Worm (Caenorhabditis elegans) whole organism, L4 larva: ENCODE data around the gene pro-1.
A peak's percentile ranks its signal among the peaks of the same experiment; 100 is the strongest.

Experiments used
- F10B5.3 ChIP-seq: sonication (generic microtip); optimal IDR thresholded peaks from 2 replicates; lab custom pipeline; 2016; ENCODE audit warnings: mild to moderate bottlenecking, missing genetic modification characterization, missing compliant biosample characterization
- F26F4.8 ChIP-seq: fragments of 200-800 bp; sonication (Bioruptor generic); conservative IDR thresholded peaks from 2 replicates; pipeline ENCODE4 v1.3.6; 2022; ENCODE audit warnings: missing genetic modification characterization, missing compliant biosample characterization
- F37D6.2 ChIP-seq: sonication (generic microtip); optimal IDR thresholded peaks from 2 replicates; lab custom pipeline; 2016; ENCODE audit warnings: mild to moderate bottlenecking, missing genetic modification characterization, missing compliant biosample characterization
- F49E8.2 ChIP-seq: sonication (generic microtip); optimal IDR thresholded peaks from 2 replicates; lab custom pipeline; 2016; ENCODE audit warnings: missing compliant biosample characterization, mild to moderate bottlenecking, missing genetic modification characterization, borderline replicate concordance
- T20F7.1 ChIP-seq: fragments of 200-800 bp; sonication (Bioruptor generic); optimal IDR thresholded peaks from 2 replicates; lab custom pipeline; 2018; ENCODE audit warnings: mild to moderate bottlenecking, missing genetic modification characterization, missing compliant biosample characterization
- Y48G9A.11 ChIP-seq: fragments of 200-800 bp; sonication (Bioruptor generic); IDR thresholded peaks from 2 replicates; pipeline ENCODE4 v1.3.6; 2022; ENCODE audit warnings: missing genetic modification reagents, missing genetic modification characterization, missing compliant biosample characterization
- aha-1 ChIP-seq: fragments of 150-350 bp; peaks from one replicate; lab custom pipeline; 2014; ENCODE audit warnings: missing biosample characterization, missing genetic modification characterization
- ama-1 ChIP-seq: fragments of 150-350 bp; optimal IDR thresholded peaks from 2 replicates; lab custom pipeline; 2014; ENCODE audit warnings: inconsistent platforms, mixed read lengths
- ceh-32 ChIP-seq: sonication (generic microtip); optimal IDR thresholded peaks from 2 replicates; lab custom pipeline; 2016; ENCODE audit warnings: mild to moderate bottlenecking, missing genetic modification characterization, missing compliant biosample characterization; ENCODE audit not compliant: poor library complexity
- ceh-82 ChIP-seq: sonication (generic microtip); optimal IDR thresholded peaks from 2 replicates; lab custom pipeline; 2017; ENCODE audit warnings: missing biosample characterization, missing genetic modification characterization
- cey-2 ChIP-seq: sonication (generic microtip); optimal IDR thresholded peaks from 3 replicates; lab custom pipeline; 2017; ENCODE audit warnings: missing genetic modification characterization, mild to moderate bottlenecking, missing compliant biosample characterization, antibody characterized with exemption, borderline replicate concordance; ENCODE audit not compliant: insufficient read depth
- daf-16 ChIP-seq, 3 experiments: sonication (generic microtip); optimal IDR thresholded peaks; 2 replicates each; lab custom pipeline; 2016 to 2017; ENCODE audit warnings: missing genetic modification characterization in 3 of 3, missing genetic modification reagents in 3 of 3, mild to moderate bottlenecking in 2 of 3, missing compliant biosample characterization in 2 of 3, missing biosample characterization in 1 of 3, moderate library complexity in 1 of 3
- daf-19 ChIP-seq: fragments of 200-800 bp; sonication (Bioruptor generic); conservative IDR thresholded peaks from 2 replicates; pipeline ENCODE4 v1.3.6; 2022; ENCODE audit warnings: missing genetic modification characterization, missing compliant biosample characterization
- dmd-6 ChIP-seq: fragments of 200-800 bp; sonication (Bioruptor generic); IDR thresholded peaks from 2 replicates; pipeline ENCODE4 v1.3.6; 2022; ENCODE audit warnings: missing genetic modification reagents, missing genetic modification characterization, missing compliant biosample characterization
- dmd-9 ChIP-seq: fragments of 200-800 bp; sonication (Bioruptor generic); IDR thresholded peaks from 2 replicates; pipeline ENCODE4 v1.3.6; 2022; ENCODE audit warnings: missing genetic modification reagents, missing genetic modification characterization, missing compliant biosample characterization
- dve-1 ChIP-seq: sonication (generic microtip); optimal IDR thresholded peaks from 2 replicates; lab custom pipeline; 2017; ENCODE audit warnings: antibody characterized with exemption, mild to moderate bottlenecking, missing genetic modification characterization, missing compliant biosample characterization; ENCODE audit not compliant: insufficient read depth
- egl-27 ChIP-seq: sonication (generic microtip); optimal IDR thresholded peaks from 3 replicates; lab custom pipeline; 2017; ENCODE audit warnings: missing biosample characterization, missing genetic modification reagents, missing genetic modification characterization
- egl-43 ChIP-seq: fragments of 200-800 bp; sonication (Bioruptor generic); IDR thresholded peaks from 2 replicates; pipeline ENCODE4 v1.3.6; 2022; ENCODE audit warnings: missing genetic modification reagents, missing genetic modification characterization, missing compliant biosample characterization
- fos-1 ChIP-seq: fragments of 150-350 bp; optimal IDR thresholded peaks from 2 replicates; lab custom pipeline; 2014; ENCODE audit warnings: missing biosample characterization, missing genetic modification characterization
- hlh-11 ChIP-seq: fragments of 200-800 bp; sonication (Bioruptor generic); optimal IDR thresholded peaks from 2 replicates; lab custom pipeline; 2018; ENCODE audit warnings: mild to moderate bottlenecking, missing genetic modification characterization, missing compliant biosample characterization
- hlh-30 ChIP-seq: sonication (generic microtip); optimal IDR thresholded peaks from 2 replicates; lab custom pipeline; 2017; ENCODE audit warnings: antibody characterized with exemption, mild to moderate bottlenecking, missing genetic modification characterization, missing compliant biosample characterization; ENCODE audit not compliant: insufficient read depth
- lin-15B ChIP-seq: fragments of 150-350 bp; sonication (generic microtip); optimal IDR thresholded peaks from 3 replicates; lab custom pipeline; 2014; ENCODE audit warnings: missing biosample characterization, missing genetic modification characterization
- lsy-2 ChIP-seq, 2 experiments: fragments of 150-350 bp in 1 of 2; sonication (generic microtip) in 1 of 2; optimal IDR thresholded peaks; 2 replicates each; lab custom pipeline; 2014 to 2017; ENCODE audit warnings: missing biosample characterization in 2 of 2, missing genetic modification characterization in 2 of 2
- madf-5 ChIP-seq, 2 experiments: fragments of 200-800 bp; sonication (Bioruptor generic); IDR thresholded peaks; 2 replicates each; pipeline ENCODE4 v1.3.6; 2022; ENCODE audit warnings: missing compliant biosample characterization in 2 of 2, missing genetic modification characterization in 2 of 2
- mdl-1 ChIP-seq, 2 experiments: fragments of 150-350 bp in 1 of 2; sonication (generic microtip) in 1 of 2; optimal IDR thresholded peaks; 2 replicates each; lab custom pipeline; 2014 to 2017; ENCODE audit warnings: missing biosample characterization in 2 of 2, missing genetic modification characterization in 2 of 2
- mes-2 ChIP-seq: sonication (generic microtip); optimal IDR thresholded peaks from 2 replicates; lab custom pipeline; 2016; ENCODE audit warnings: missing genotype, mild to moderate bottlenecking, missing genetic modification characterization, missing compliant biosample characterization; ENCODE audit not compliant: poor library complexity, severe bottlenecking
- nhr-10 ChIP-seq: fragments of 150-350 bp; optimal IDR thresholded peaks from 2 replicates; lab custom pipeline; 2014; ENCODE audit warnings: missing biosample characterization, missing genetic modification characterization
- nhr-111 ChIP-seq: fragments of 200-800 bp; sonication (Bioruptor generic); optimal IDR thresholded peaks from 2 replicates; lab custom pipeline; 2018; ENCODE audit warnings: mild to moderate bottlenecking, missing genetic modification characterization, missing compliant biosample characterization
- nhr-25 ChIP-seq: sonication (generic microtip); optimal IDR thresholded peaks from 2 replicates; lab custom pipeline; 2017; ENCODE audit warnings: missing genetic modification characterization, mild to moderate bottlenecking, missing compliant biosample characterization, antibody characterized with exemption, moderate library complexity, borderline replicate concordance; ENCODE audit not compliant: insufficient read depth
- nhr-41 ChIP-seq: fragments of 200-800 bp; sonication (Bioruptor generic); IDR thresholded peaks from 2 replicates; pipeline ENCODE4 v1.3.6; 2022; ENCODE audit warnings: missing genetic modification reagents, missing genetic modification characterization, missing compliant biosample characterization
- nhr-48 ChIP-seq: sonication (generic microtip); optimal IDR thresholded peaks from 2 replicates; lab custom pipeline; 2016; ENCODE audit warnings: mild to moderate bottlenecking, missing genetic modification characterization, missing compliant biosample characterization
- nhr-6 ChIP-seq: fragments of 150-350 bp; optimal IDR thresholded peaks from 2 replicates; lab custom pipeline; 2014; ENCODE audit warnings: missing biosample characterization, missing genetic modification characterization
- pha-4 ChIP-seq, 2 experiments: fragments of 150-350 bp in 1 of 2; fragments of 200-800 bp in 1 of 2; sonication (Bioruptor generic) in 1 of 2; IDR thresholded peaks in 1 of 2; optimal IDR thresholded peaks in 1 of 2; 2 replicates each; pipeline versions ENCODE4 v1.3.6 to Lab custom; 2014 to 2022; ENCODE audit warnings: missing genetic modification characterization in 2 of 2, missing genetic modification reagents in 2 of 2, missing biosample characterization in 1 of 2, missing compliant biosample characterization in 1 of 2
- pqm-1 ChIP-seq: sonication (generic microtip); optimal IDR thresholded peaks from 2 replicates; lab custom pipeline; 2017; ENCODE audit warnings: missing biosample characterization, missing genetic modification characterization
- saeg-2 ChIP-seq: fragments of 200-800 bp; sonication (Bioruptor generic); IDR thresholded peaks from 2 replicates; pipeline ENCODE4 v1.3.6; 2022; ENCODE audit warnings: missing genetic modification reagents, missing genetic modification characterization, missing compliant biosample characterization
- set-16 ChIP-seq: fragments of 200-800 bp; sonication (Bioruptor generic); IDR thresholded peaks from 2 replicates; pipeline ENCODE4 v1.3.6; 2022; ENCODE audit warnings: missing genetic modification reagents, missing genetic modification characterization, missing compliant biosample characterization
- spr-1 ChIP-seq: sonication (generic microtip); optimal IDR thresholded peaks from 2 replicates; lab custom pipeline; 2016; ENCODE audit warnings: mild to moderate bottlenecking, missing genetic modification characterization, missing compliant biosample characterization
- spr-3 ChIP-seq: fragments of 200-800 bp; sonication (Bioruptor generic); optimal IDR thresholded peaks from 2 replicates; lab custom pipeline; 2018; ENCODE audit warnings: mild to moderate bottlenecking, missing genetic modification characterization, missing compliant biosample characterization
- tag-97 ChIP-seq: fragments of 200-800 bp; sonication (Bioruptor generic); IDR thresholded peaks from 2 replicates; pipeline ENCODE4 v1.3.6; 2022; ENCODE audit warnings: missing genetic modification characterization, missing compliant biosample characterization
- tra-1 ChIP-seq: fragments of 200-800 bp; sonication (Bioruptor generic); IDR thresholded peaks from 2 replicates; pipeline ENCODE4 v1.3.6; 2022; ENCODE audit warnings: missing genetic modification reagents, missing genetic modification characterization, missing compliant biosample characterization
- unc-130 ChIP-seq: sonication (generic microtip); optimal IDR thresholded peaks from 2 replicates; lab custom pipeline; 2016; ENCODE audit warnings: missing genetic modification reagents, missing genetic modification characterization, missing compliant biosample characterization
- unc-62 ChIP-seq, 3 experiments: fragments of 150-350 bp in 1 of 3; sonication (generic microtip); optimal IDR thresholded peaks in 2 of 3; peaks in 1 of 3; 1 replicate in 1 of 3; 2 replicates in 2 of 3; lab custom pipeline; 2014 to 2017; ENCODE audit warnings: missing biosample characterization in 3 of 3, missing genetic modification characterization in 3 of 3, missing genetic modification reagents in 3 of 3, missing genotype in 1 of 3
- zip-11 ChIP-seq: fragments of 200-800 bp; sonication (Bioruptor generic); IDR thresholded peaks from 2 replicates; pipeline ENCODE4 v1.3.6; 2022; ENCODE audit warnings: missing genetic modification characterization, missing compliant biosample characterization
- zip-2 ChIP-seq: fragments of 150-350 bp; optimal IDR thresholded peaks from 2 replicates; lab custom pipeline; 2014; ENCODE audit warnings: missing biosample characterization, missing genetic modification characterization
- ztf-11 ChIP-seq: fragments of 150-350 bp; optimal IDR thresholded peaks from 2 replicates; lab custom pipeline; 2014; ENCODE audit warnings: missing biosample characterization, missing genetic modification characterization
- ztf-7 ChIP-seq: fragments of 150-350 bp; optimal IDR thresholded peaks from 2 replicates; lab custom pipeline; 2014; ENCODE audit warnings: missing biosample characterization, missing genetic modification characterization

The pro-1 gene

ce11 chrII:10557206-10557574 lies 15.4 kb upstream of the pro-1 start (continued):
- TF ChIP-seq egl-43 (no peak), nhr-48 (tag; lab: Kevin White, UChicago) (peak; percentile 0), F10B5.3 (tag; lab: Kevin White, UChicago) (no peak), hlh-30 (tag; lab: Kevin White, UChicago) (peak; percentile 94), nhr-25 (peak; percentile 6), unc-130 (no peak), ztf-11 (no peak), spr-3 (no peak), madf-5 (GFP tag; IDR thresholded peaks at IDR 0.05; lab: Robert Waterston, UW) (no peak), ztf-7 (tag; lab: Kevin White, UChicago) (no peak), Y48G9A.11 (GFP tag; lab: Robert Waterston, UW) (no peak), egl-27 (tag; lab: Kevin White, UChicago) (no peak), dmd-9 (no peak), zip-2 (tag; lab: Kevin White, UChicago) (no peak), zip-11 (GFP tag; lab: Robert Waterston, UW) (no peak), ceh-82 (tag; lab: Kevin White, UChicago) (no peak), ama-1 (lab: Kevin White, UChicago) (no peak), pqm-1 (peak; percentile 26), lsy-2 (tag; optimal IDR thresholded peaks at IDR 0.05; lab: Kevin White, UChicago) (peak in 1 of 2 experiments; percentile 57), dve-1 (tag; lab: Kevin White, UChicago) (peak; percentile 85), spr-1 (tag; lab: Kevin White, UChicago) (no peak), cey-2 (tag; lab: Kevin White, UChicago) (peak; percentile 38)

DNA sequence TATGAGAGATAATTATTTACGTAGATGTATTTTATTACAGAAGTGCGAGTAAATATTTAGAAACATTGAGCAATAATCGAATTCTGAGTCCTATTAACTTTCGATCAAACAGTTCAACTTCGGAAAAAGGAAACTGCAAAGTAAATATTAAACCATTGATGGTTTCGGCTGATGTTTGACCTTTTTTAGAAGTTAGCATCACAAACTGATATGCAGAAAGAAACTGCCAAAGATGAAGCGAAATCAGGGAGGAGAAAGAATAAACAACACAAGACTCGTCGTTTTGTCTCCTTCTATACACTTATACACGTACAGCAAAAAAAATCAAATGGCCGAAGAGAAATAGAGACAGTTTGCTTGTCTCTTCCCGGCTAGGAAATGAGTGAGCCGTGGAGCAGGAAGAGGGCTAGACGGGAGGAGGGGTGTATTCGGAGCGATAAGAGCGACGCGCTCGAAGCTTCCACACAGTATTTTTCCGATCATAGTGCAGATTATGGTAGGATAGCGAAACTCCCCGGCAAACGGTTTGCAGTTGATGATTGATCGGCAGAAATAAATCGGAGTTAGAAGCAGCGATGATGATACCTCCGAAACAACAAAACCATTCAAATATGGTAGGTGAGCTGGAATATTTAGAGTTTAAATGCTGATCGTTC lies 14.9 kb upstream of the pro-1 start:
- TF ChIP-seq fos-1 (tag; lab: Kevin White, UChicago): no peak
- no peak for TF ChIP-seq T20F7.1 (GFP tag; lab: Kevin White, UChicago)
- no peak for TF ChIP-seq nhr-6 (tag; lab: Kevin White, UChicago)
- TF ChIP-seq tra-1 (GFP tag; lab: Robert Waterston, UW): 0 out of 2 replicates have a peak, but pooled peaks have one; percentile 28
- TF ChIP-seq unc-62 (GFP tag; optimal IDR thresholded peaks at IDR 0.05 in 1 of 2; lab: Kevin White, UChicago): peak in 1 of 2 experiments; percentile 91
- no peak for TF ChIP-seq unc-62 (tag; optimal IDR thresholded peaks at IDR 0.05; lab: Kevin White, UChicago)
- TF ChIP-seq mdl-1 (tag; optimal IDR thresholded peaks at IDR 0.05; lab: Kevin White, UChicago): no peak
- TF ChIP-seq F49E8.2 (tag; lab: Kevin White, UChicago): no peak
- peak; percentile 42 for TF ChIP-seq ama-1 (lab: Kevin White, UChicago)
- TF ChIP-seq tag-97 (GFP tag; lab: Robert Waterston, UW): no peak
- no peak for TF ChIP-seq spr-3
- TF ChIP-seq nhr-41 (GFP tag; lab: Robert Waterston, UW): 0 out of 2 replicates have a peak, but pooled peaks have one; percentile 24
- no peak for TF ChIP-seq dve-1 (tag; lab: Kevin White, UChicago)
- TF ChIP-seq dmd-6 (GFP tag; lab: Robert Waterston, UW): peak; percentile 67; the same call in 1 of the 2 replicates
- no peak for TF ChIP-seq ceh-32 (tag; lab: Kevin White, UChicago)
- TF ChIP-seq daf-16 (GFP tag; optimal IDR thresholded peaks at IDR 0.05; lab: Kevin White, UChicago): no peak
- peak; percentile 82 for TF ChIP-seq daf-16 (tag; optimal IDR thresholded peaks at IDR 0.05; lab: Kevin White, UChicago)
- TF ChIP-seq F37D6.2 (tag; lab: Kevin White, UChicago): no peak
- TF ChIP-seq hlh-11 (tag; lab: Kevin White, UChicago): peak; percentile 36
- peak; percentile 54; the same call in 1 of the 2 replicates for TF ChIP-seq egl-43
- no peak for TF ChIP-seq pha-4 (GFP tag; IDR thresholded peaks at IDR 0.05; lab: Robert Waterston, UW)
- TF ChIP-seq pha-4 (tag; optimal IDR thresholded peaks at IDR 0.05; lab: Kevin White, UChicago): no peak
- TF ChIP-seq daf-19 (GFP tag; lab: Robert Waterston, UW): peak; percentile 69; the same call in 1 of the 2 replicates
- peak; percentile 8 for TF ChIP-seq aha-1 (tag; lab: Kevin White, UChicago)
- TF ChIP-seq nhr-111 (GFP tag; lab: Kevin White, UChicago): no peak
- TF ChIP-seq cey-2 (tag; lab: Kevin White, UChicago): no peak
- TF ChIP-seq F26F4.8: no peak
- peak; percentile 20 for TF ChIP-seq mes-2 (tag; lab: Kevin White, UChicago)
- TF ChIP-seq saeg-2 (GFP tag; lab: Robert Waterston, UW): no peak
- peak; percentile 47; the same call in 1 of the 2 replicates for TF ChIP-seq set-16 (GFP tag; lab: Robert Waterston, UW)
- no peak for TF ChIP-seq lin-15B (tag; lab: Kevin White, UChicago)
- peak; percentile 31 for TF ChIP-seq nhr-10 (tag; lab: Kevin White, UChicago)
- TF ChIP-seq Y48G9A.11 (GFP tag; lab: Robert Waterston, UW): no peak
